Worm (Caenorhabditis elegans): ENCODE results near the gene dylt-3.

dylt-3 gene

ce11 chrII:8222309-8223065, 41.0 kb downstream of the dylt-3 start, which contains the start of gene dab-1 (continued):
- TF ChIP-seq nhr-84 (tag; optimal IDR thresholded peaks at IDR 0.05): no peak
- no peak for TF ChIP-seq nhr-11 (tag; optimal IDR thresholded peaks at IDR 0.05)
- TF ChIP-seq nhr-47 (tag; optimal IDR thresholded peaks at IDR 0.05): no peak
- TF ChIP-seq ceh-82 (tag; optimal IDR thresholded peaks at IDR 0.05): peak in 1 of 3 experiments; percentile 30
- no peak for TF ChIP-seq ceh-8 (GFP tag; optimal IDR thresholded peaks at IDR 0.05)
- TF ChIP-seq unc-130 (tag; optimal IDR thresholded peaks at IDR 0.05): no peak
- no peak for TF ChIP-seq dpl-1 (GFP tag; optimal IDR thresholded peaks at IDR 0.05)
- no peak for TF ChIP-seq C04F5.9 (tag; optimal IDR thresholded peaks at IDR 0.05)
- no peak for TF ChIP-seq ceh-88 (GFP tag; IDR thresholded peaks at IDR 0.05)
- TF ChIP-seq lin-14 (GFP tag; optimal IDR thresholded peaks at IDR 0.05): peak; percentile 73
- no peak for TF ChIP-seq lin-13 (GFP tag; optimal IDR thresholded peaks at IDR 0.05)
- TF ChIP-seq nhr-76 (tag; optimal IDR thresholded peaks at IDR 0.05): no peak
- TF ChIP-seq hpl-2 (GFP tag; optimal IDR thresholded peaks at IDR 0.05): no peak
- TF ChIP-seq ceh-63 (GFP tag; optimal IDR thresholded peaks at IDR 0.05): no peak
- TF ChIP-seq alr-1 (tag; optimal IDR thresholded peaks at IDR 0.05; ENCODE audit: borderline replicate concordance): no peak
- no peak for TF ChIP-seq ama-1 (optimal IDR thresholded peaks at IDR 0.05)
- no peak for TF ChIP-seq fos-1 (tag; optimal IDR thresholded peaks at IDR 0.05)
- no peak for TF ChIP-seq ceh-90 (tag; optimal IDR thresholded peaks at IDR 0.05)
- no peak for TF ChIP-seq nhr-237 (tag; optimal IDR thresholded peaks at IDR 0.05)
- no peak for TF ChIP-seq nhr-12 (tag; optimal IDR thresholded peaks at IDR 0.05)
- no peak for TF ChIP-seq unc-86 (tag; optimal IDR thresholded peaks at IDR 0.05)
- no peak for TF ChIP-seq dsc-1 (tag; optimal IDR thresholded peaks at IDR 0.05)
- TF ChIP-seq xbp-1 (tag; optimal IDR thresholded peaks at IDR 0.05): no peak
- no peak for TF ChIP-seq fkh-8 (tag; optimal IDR thresholded peaks at IDR 0.05)
- no peak for TF ChIP-seq skn-1 (tag; optimal IDR thresholded peaks at IDR 0.05)
- TF ChIP-seq C34B4.2 (tag; optimal IDR thresholded peaks at IDR 0.05): no peak
- no peak for TF ChIP-seq lir-3 (tag; optimal IDR thresholded peaks at IDR 0.05; ENCODE audit: poor library complexity)
- no peak for TF ChIP-seq ztf-4 (tag; optimal IDR thresholded peaks at IDR 0.05)
- TF ChIP-seq lin-39 (tag; optimal IDR thresholded peaks at IDR 0.05): no peak
- TF ChIP-seq grh-1 (GFP tag; IDR thresholded peaks at IDR 0.05): no peak
- no peak for TF ChIP-seq unc-30 (tag; optimal IDR thresholded peaks at IDR 0.05)
- TF ChIP-seq mep-1 (tag; optimal IDR thresholded peaks at IDR 0.05): peak; percentile 55
- no peak for TF ChIP-seq egl-13 (tag; optimal IDR thresholded peaks at IDR 0.05)
- no peak for TF ChIP-seq vab-15 (tag; optimal IDR thresholded peaks at IDR 0.05)
- no peak for TF ChIP-seq nhr-90 (tag; optimal IDR thresholded peaks at IDR 0.05; ENCODE audit: poor library complexity)
- TF ChIP-seq swsn-7 (tag; optimal IDR thresholded peaks at IDR 0.05): no peak
- TF ChIP-seq ces-1 (GFP tag; optimal IDR thresholded peaks at IDR 0.05): no peak
- peak in 1 of 2 experiments; percentile 51 for TF ChIP-seq lsy-2 (tag; optimal IDR thresholded peaks at IDR 0.05)
- no peak for TF ChIP-seq irx-1 (tag; optimal IDR thresholded peaks at IDR 0.05)
- TF ChIP-seq egl-27 (tag; optimal IDR thresholded peaks at IDR 0.05): no peak
- TF ChIP-seq mdl-1 (tag; optimal IDR thresholded peaks at IDR 0.05): peak in 1 of 2 experiments; percentile 73
- TF ChIP-seq rnt-1 (tag; optimal IDR thresholded peaks at IDR 0.05): peak; percentile 12
- no peak for TF ChIP-seq elt-2 (tag; optimal IDR thresholded peaks at IDR 0.05)
- TF ChIP-seq nhr-20 (tag; optimal IDR thresholded peaks at IDR 0.05): peak; percentile 37
- TF ChIP-seq sup-37 (GFP tag; optimal IDR thresholded peaks at IDR 0.05): no peak
- TF ChIP-seq sox-4 (tag; optimal IDR thresholded peaks at IDR 0.05): no peak
- TF ChIP-seq snpc-4 (tag; optimal IDR thresholded peaks at IDR 0.05): no peak
- no peak for TF ChIP-seq pax-3 (tag; optimal IDR thresholded peaks at IDR 0.05)
- TF ChIP-seq pqm-1 (tag; optimal IDR thresholded peaks at IDR 0.05): no peak
- TF ChIP-seq hlh-4 (tag; optimal IDR thresholded peaks at IDR 0.05): no peak
- TF ChIP-seq C16A3.4 (tag; optimal IDR thresholded peaks at IDR 0.05): no peak
- no peak for TF ChIP-seq unc-98 (GFP tag; IDR thresholded peaks at IDR 0.05)
- no peak for TF ChIP-seq nhr-77 (tag; optimal IDR thresholded peaks at IDR 0.05)
